Fruit fly (Drosophila melanogaster): Measurements from ENCODE around the gene CG3842.

Gene CG3842

DNA sequence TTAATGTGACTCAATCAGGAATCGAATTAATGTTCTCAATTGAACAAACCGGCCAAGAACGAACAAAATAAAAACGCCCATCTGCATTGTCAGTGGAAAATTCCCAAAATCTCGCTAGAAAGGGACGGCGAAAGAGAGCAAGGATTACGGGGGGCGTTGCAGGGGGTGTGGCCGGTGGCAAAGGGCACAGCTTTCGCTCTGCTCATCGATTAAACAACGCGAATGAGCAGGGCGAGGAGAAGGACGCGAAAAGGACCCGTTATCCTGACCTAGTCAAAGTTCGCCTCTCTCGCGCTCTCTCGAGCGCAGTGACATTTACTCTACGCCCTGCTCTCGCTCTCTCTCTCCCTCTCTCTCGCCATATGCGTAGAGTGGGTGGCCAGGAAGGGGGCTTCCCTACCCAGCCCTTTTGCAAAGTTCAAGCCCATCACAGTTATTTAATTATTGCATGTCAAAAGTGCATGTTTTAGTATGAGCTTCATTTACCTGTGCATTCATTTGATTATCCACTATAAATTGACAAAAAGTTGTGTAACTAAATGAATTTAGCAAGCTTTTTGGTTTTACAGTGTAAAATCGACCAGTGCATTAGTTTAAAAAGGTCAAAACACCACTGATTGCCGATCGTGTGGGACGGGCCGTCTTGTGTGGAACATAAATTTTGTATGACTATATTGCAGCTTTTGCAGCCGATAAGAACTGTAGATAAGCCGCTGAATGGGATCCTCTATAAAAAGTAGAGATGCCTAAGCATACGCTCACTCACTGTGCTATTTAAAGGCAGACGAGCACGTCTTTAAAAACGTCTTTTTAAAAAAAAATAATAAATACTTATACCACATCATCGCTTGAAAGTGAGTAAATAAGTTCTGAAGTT lies 1.4 kb downstream of the CG3842 start (continued):
- TF ChIP-seq lab (GFP tag; optimal IDR thresholded peaks at IDR 0.05) (peak; percentile 37), Antp (GFP tag; optimal IDR thresholded peaks at IDR 0.05) (peak; percentile 28), CG31224 (GFP tag; IDR thresholded peaks at IDR 0.05) (no peak), Dad (GFP tag; optimal IDR thresholded peaks at IDR 0.05) (peak; percentile 28), tin (GFP tag; optimal IDR thresholded peaks at IDR 0.05) (peak; percentile 6), CG11085 (GFP tag; IDR thresholded peaks at IDR 0.05) (0 out of 2 replicates have a peak, but pooled peaks have one; percentile 21), CG2120 (GFP tag; optimal IDR thresholded peaks at IDR 0.05) (peak; percentile 38), zfh2 (GFP tag; optimal IDR thresholded peaks at IDR 0.05) (peak; percentile 13), CG11504 (tag; optimal IDR thresholded peaks at IDR 0.05) (peak; percentile 45), gem (tag; optimal IDR thresholded peaks at IDR 0.05) (peak; percentile 34), Atf6 (GFP tag; IDR thresholded peaks at IDR 0.05) (no peak), onecut (GFP tag; IDR thresholded peaks at IDR 0.05) (peak; percentile 94), sens (GFP tag) (peak; percentile 66), H2.0 (GFP tag; IDR thresholded peaks at IDR 0.05) (no peak), Meics (GFP tag; optimal IDR thresholded peaks at IDR 0.05) (peak; percentile 29), phol (tag; optimal IDR thresholded peaks at IDR 0.05) (peak; percentile 2), Blimp-1 (GFP tag; optimal IDR thresholded peaks at IDR 0.05) (peak; percentile 11), Hr51 (GFP tag; optimal IDR thresholded peaks at IDR 0.05) (peak in 1 of 2 experiments; percentile 32), CG9215 (GFP tag; IDR thresholded peaks at IDR 0.05) (no peak; the same call in 1 of the 2 replicates), CG13624 (GFP tag; optimal IDR thresholded peaks at IDR 0.05) (peak; percentile 22), gfzf (GFP tag; optimal IDR thresholded peaks at IDR 0.05) (no peak), CG14667 (GFP tag; IDR thresholded peaks at IDR 0.05) (no peak), CG18599 (GFP tag; optimal IDR thresholded peaks at IDR 0.05) (peak; percentile 10), abd-A (tag; optimal IDR thresholded peaks at IDR 0.05) (peak; percentile 18), CG11695 (GFP tag; IDR thresholded peaks at IDR 0.05) (0 out of 3 replicates have a peak, but pooled peaks have one; percentile 16), Drgx (GFP tag; IDR thresholded peaks at IDR 0.05) (peak; percentile 64), mam (GFP tag; optimal IDR thresholded peaks at IDR 0.05) (peak; percentile 29), CG8290 (GFP tag; optimal IDR thresholded peaks at IDR 0.05) (no peak), CG8290 (tag; optimal IDR thresholded peaks at IDR 0.05) (peak in 1 of 2 experiments; percentile 32), tx (GFP tag; optimal IDR thresholded peaks at IDR 0.05) (no peak), CG10462 (GFP tag; optimal IDR thresholded peaks at IDR 0.05) (no peak), NFAT (GFP tag; IDR thresholded peaks at IDR 0.05) (0 out of 2 replicates have a peak, but pooled peaks have one; percentile 4), CG18262 (tag; optimal IDR thresholded peaks at IDR 0.05) (peak; percentile 31), CG9932 (GFP tag; IDR thresholded peaks at IDR 0.05) (peak; percentile 44), CG11247 (GFP tag; IDR thresholded peaks at IDR 0.05) (0 out of 2 replicates have a peak, but pooled peaks have one; percentile 19), CG32532 (GFP tag; IDR thresholded peaks at IDR 0.05) (peak; percentile 46; the same call in 1 of the 2 replicates), Sox100B (GFP tag; optimal IDR thresholded peaks at IDR 0.05) (peak; percentile 19), Xbp1 (GFP tag; optimal IDR thresholded peaks at IDR 0.05) (peak; percentile 38), luna (GFP tag; optimal IDR thresholded peaks at IDR 0.05) (no peak), CG9437 (GFP tag; optimal IDR thresholded peaks at IDR 0.05) (peak; percentile 19), bsh (GFP tag; optimal IDR thresholded peaks at IDR 0.05) (peak in 1 of 2 experiments; percentile 21), Hmr (GFP tag; optimal IDR thresholded peaks at IDR 0.05) (peak; percentile 23), Xrp1 (GFP tag; IDR thresholded peaks at IDR 0.05) (peak; percentile 22; the same call in 1 of the 2 replicates), D19B (GFP tag; optimal IDR thresholded peaks at IDR 0.05) (no peak), CG34376 (GFP tag; optimal IDR thresholded peaks at IDR 0.05) (peak; percentile 1), Med (GFP tag) (peak; percentile 79), CG17361 (GFP tag; IDR thresholded peaks at IDR 0.05) (peak; percentile 41; the same call in 1 of the 3 replicates), ind (GFP tag; optimal IDR thresholded peaks at IDR 0.05) (peak; percentile 24), Atf3 (GFP tag; optimal IDR thresholded peaks at IDR 0.05) (no peak)

All from whole organism, embryonic.